Fruit fly (Drosophila melanogaster) whole organism, adult: ENCODE data around the gene CG3246.

ENCODE experiments used
- CG11617 ChIP-seq: fragments of 200-800 bp; sonication (Bioruptor generic); optimal IDR thresholded peaks from 2 replicates; lab custom pipeline; 2017; ENCODE audit warnings: mild to moderate bottlenecking, missing biosample characterization, missing genetic modification reagents, missing genetic modification characterization
- CG12768 ChIP-seq: fragments of 200-800 bp; sonication (Bioruptor generic); optimal IDR thresholded peaks from 2 replicates; lab custom pipeline; 2017; ENCODE audit warnings: missing biosample characterization, missing genetic modification characterization, mild to moderate bottlenecking, moderate library complexity, missing genetic modification reagents
- CG14711 ChIP-seq: fragments of 200-800 bp; sonication (Bioruptor generic); optimal IDR thresholded peaks from 2 replicates; lab custom pipeline; 2018; ENCODE audit warnings: missing biosample characterization, mild to moderate bottlenecking, missing genetic modification characterization, moderate library complexity
- CG1620 ChIP-seq: fragments of 200-800 bp; sonication (Bioruptor generic); optimal IDR thresholded peaks from 2 replicates; lab custom pipeline; 2016; ENCODE audit warnings: missing biosample characterization, missing genetic modification characterization
- CG33017 ChIP-seq: fragments of 200-800 bp; sonication (Bioruptor generic); optimal IDR thresholded peaks from 2 replicates; lab custom pipeline; 2018; ENCODE audit warnings: missing biosample characterization, mild to moderate bottlenecking, missing genetic modification characterization, moderate library complexity
- CG5204 ChIP-seq: fragments of 200-800 bp; sonication (Bioruptor generic); optimal IDR thresholded peaks from 2 replicates; lab custom pipeline; 2016; ENCODE audit warnings: missing biosample characterization, missing genetic modification characterization
- CG7045 ChIP-seq: fragments of 200-800 bp; sonication (Bioruptor generic); optimal IDR thresholded peaks from 2 replicates; lab custom pipeline; 2017; ENCODE audit warnings: missing biosample characterization, mild to moderate bottlenecking, missing genetic modification characterization
- CG7101 ChIP-seq: fragments of 200-800 bp; sonication (Bioruptor generic); optimal IDR thresholded peaks from 2 replicates; lab custom pipeline; 2018; ENCODE audit warnings: missing biosample characterization, mild to moderate bottlenecking, missing genetic modification characterization, moderate library complexity
- Clk ChIP-seq: fragments of 200-800 bp; sonication (Bioruptor generic); optimal IDR thresholded peaks from 2 replicates; lab custom pipeline; 2017; ENCODE audit warnings: missing biosample characterization, missing genetic modification characterization
- Crg-1 ChIP-seq: fragments of 200-800 bp; sonication (Bioruptor generic); optimal IDR thresholded peaks from 2 replicates; lab custom pipeline; 2016; ENCODE audit warnings: missing biosample characterization, missing genetic modification characterization
- Hr96 ChIP-seq: fragments of 200-800 bp; sonication (Bioruptor generic); optimal IDR thresholded peaks from 2 replicates; lab custom pipeline; 2016; ENCODE audit warnings: missing biosample characterization, missing genetic modification characterization
- Mnt ChIP-seq: fragments of 200-800 bp; sonication (Bioruptor generic); optimal IDR thresholded peaks from 2 replicates; lab custom pipeline; 2016; ENCODE audit warnings: missing biosample characterization, mild to moderate bottlenecking, missing genetic modification characterization
- bab1 ChIP-seq: fragments of 200-800 bp; sonication (Bioruptor generic); optimal IDR thresholded peaks from 3 replicates; lab custom pipeline; 2019; ENCODE audit warnings: missing biosample characterization, mild to moderate bottlenecking, missing genetic modification characterization, moderate library complexity
- cic ChIP-seq: fragments of 200-800 bp; sonication (Bioruptor generic); optimal IDR thresholded peaks from 2 replicates; lab custom pipeline; 2017; ENCODE audit warnings: missing biosample characterization, mild to moderate bottlenecking, missing genetic modification characterization, moderate library complexity
- cnc ChIP-seq, 2 experiments: fragments of >200 bp; optimal IDR thresholded peaks; 2 replicates each; lab custom pipeline; 2017
- kay ChIP-seq: fragments of 200-800 bp; sonication (Bioruptor generic); peaks from one replicate; lab custom pipeline; 2016; ENCODE audit warnings: missing biosample characterization, missing genetic modification characterization, borderline replicate concordance
- ovo ChIP-seq: fragments of 200-800 bp; sonication (Bioruptor generic); optimal IDR thresholded peaks from 2 replicates; lab custom pipeline; 2016; ENCODE audit warnings: missing biosample characterization, missing genetic modification characterization
- pad ChIP-seq: fragments of 200-800 bp; sonication (Bioruptor generic); optimal IDR thresholded peaks from 3 replicates; lab custom pipeline; 2017; ENCODE audit warnings: missing biosample characterization, missing genetic modification characterization, mild to moderate bottlenecking, moderate library complexity, missing genetic modification reagents
- tj ChIP-seq: fragments of 200-800 bp; sonication (Bioruptor generic); optimal IDR thresholded peaks from 3 replicates; lab custom pipeline; 2017; ENCODE audit warnings: missing biosample characterization, mild to moderate bottlenecking, missing genetic modification characterization, moderate library complexity
- toe ChIP-seq: fragments of 200-800 bp; sonication (Bioruptor generic); optimal IDR thresholded peaks from 2 replicates; lab custom pipeline; 2016; ENCODE audit warnings: missing biosample characterization, missing genetic modification characterization

Gene CG3246

dm6 chr2L:3435086-3435485 is 26.7 kb downstream of the CG3246 start:
- no peak for TF ChIP-seq cic
- no peak for TF ChIP-seq CG7101 (tag; lab: Kevin White, UChicago)
- TF ChIP-seq Clk (GFP tag; lab: Kevin White, UChicago) = no peak
- TF ChIP-seq CG11617 (GFP tag; lab: Kevin White, UChicago) = no peak
- TF ChIP-seq CG14711 (tag; lab: Kevin White, UChicago) = no peak
- no peak for TF ChIP-seq CG7045 (GFP tag; lab: Kevin White, UChicago)
- TF ChIP-seq pad (GFP tag; lab: Kevin White, UChicago) = no peak
- TF ChIP-seq CG33017 (tag; lab: Kevin White, UChicago) = no peak
- TF ChIP-seq tj (GFP tag; lab: Kevin White, UChicago) = no peak
- no peak for TF ChIP-seq kay (GFP tag; lab: Kevin White, UChicago)
- TF ChIP-seq ovo (GFP tag; lab: Kevin White, UChicago) = no peak
- no peak for TF ChIP-seq Hr96 (GFP tag; lab: Kevin White, UChicago)
- no peak for TF ChIP-seq toe (GFP tag; lab: Kevin White, UChicago)

- no peak for TF ChIP-seq cnc (optimal IDR thresholded peaks at IDR 0.05; lab: Kevin White, UChicago)
- no peak for TF ChIP-seq Mnt (GFP tag; lab: Kevin White, UChicago)
- no peak for TF ChIP-seq toe (GFP tag; lab: Kevin White, UChicago)
These were observed 33.2 kb downstream of the CG3246 start for dm6 chr2L:3428419-3429097.

dm6 chr2L:3426669-3427232 is 35.0 kb downstream of the CG3246 start, which contains the start of gene Pgant2:
Gene Pgant2, minus strand, starts transcription at chr2L:3426719.
- TF ChIP-seq CG5204 (GFP tag; lab: Kevin White, UChicago) (no peak), Mnt (GFP tag; lab: Kevin White, UChicago) (no peak), CG7101 (tag; lab: Kevin White, UChicago) (no peak), cic (no peak), kay (GFP tag; lab: Kevin White, UChicago) (no peak), tj (GFP tag; lab: Kevin White, UChicago) (no peak), Clk (GFP tag; lab: Kevin White, UChicago) (no peak), CG7045 (GFP tag; lab: Kevin White, UChicago) (no peak), Hr96 (GFP tag; lab: Kevin White, UChicago) (no peak), toe (GFP tag; lab: Kevin White, UChicago) (no peak)

dm6 chr2L:3425947-3426346 is 35.8 kb downstream of the CG3246 start:
- no peak for TF ChIP-seq CG7101 (tag; lab: Kevin White, UChicago)
- no peak for TF ChIP-seq CG11617 (GFP tag; lab: Kevin White, UChicago)
- TF ChIP-seq CG1620 (GFP tag; lab: Kevin White, UChicago) = no peak
- no peak for TF ChIP-seq Crg-1 (GFP tag; lab: Kevin White, UChicago)
- no peak for TF ChIP-seq kay (GFP tag; lab: Kevin White, UChicago)
- TF ChIP-seq tj (GFP tag; lab: Kevin White, UChicago) = no peak
- TF ChIP-seq CG7045 (GFP tag; lab: Kevin White, UChicago) = no peak
- TF ChIP-seq CG5204 (GFP tag; lab: Kevin White, UChicago) = no peak
- no peak for TF ChIP-seq toe (GFP tag; lab: Kevin White, UChicago)

dm6 chr2L:3422753-3423152 is 39.0 kb downstream of the CG3246 start:
- peak; percentile 7 for TF ChIP-seq kay (GFP tag; lab: Kevin White, UChicago)
- no peak for TF ChIP-seq Crg-1 (GFP tag; lab: Kevin White, UChicago)

- TF ChIP-seq CG11617 (GFP tag; lab: Kevin White, UChicago) (no peak), ovo (GFP tag; lab: Kevin White, UChicago) (no peak), CG33017 (tag; lab: Kevin White, UChicago) (no peak)
These were observed 44.1 kb downstream of the CG3246 start for dm6 chr2L:3417613-3418012.

dm6 chr2L:3416527-3417304 is 45.0 kb downstream of the CG3246 start, which contains the start of gene CG31952:
Gene CG31952, plus strand, starts transcription at chr2L:3416693.
- TF ChIP-seq ovo (GFP tag; lab: Kevin White, UChicago) (no peak), CG1620 (GFP tag; lab: Kevin White, UChicago) (no peak), CG5204 (GFP tag; lab: Kevin White, UChicago) (no peak), CG7045 (GFP tag; lab: Kevin White, UChicago) (no peak), bab1 (GFP tag; lab: Kevin White, UChicago) (no peak), cic (no peak), Clk (GFP tag; lab: Kevin White, UChicago) (no peak), tj (GFP tag; lab: Kevin White, UChicago) (no peak), CG12768 (GFP tag; lab: Kevin White, UChicago) (no peak), CG7101 (tag; lab: Kevin White, UChicago) (no peak), CG14711 (tag; lab: Kevin White, UChicago) (no peak), CG11617 (GFP tag; lab: Kevin White, UChicago) (no peak), Hr96 (GFP tag; lab: Kevin White, UChicago) (no peak), Crg-1 (GFP tag; lab: Kevin White, UChicago) (no peak), toe (GFP tag; lab: Kevin White, UChicago) (no peak), CG33017 (tag; lab: Kevin White, UChicago) (no peak), kay (GFP tag; lab: Kevin White, UChicago) (no peak), pad (GFP tag; lab: Kevin White, UChicago) (no peak)
